Worm (Caenorhabditis elegans) whole organism, L4 larva: ENCODE measurements around the gene ins-9.

Experiments used
- Y5F2A.4 ChIP-seq: fragments of 200-800 bp; sonication (Bioruptor generic); optimal IDR thresholded peaks from 2 replicates; lab custom pipeline; 2018; ENCODE audit warnings: mild to moderate bottlenecking, missing genetic modification characterization, missing compliant biosample characterization
- Y75B8A.6 ChIP-seq: fragments of 200-800 bp; sonication (Bioruptor generic); IDR thresholded peaks from 2 replicates; pipeline ENCODE4 v1.3.6; 2022; ENCODE audit warnings: missing genetic modification reagents, missing genetic modification characterization, missing compliant biosample characterization
- ZK337.2 ChIP-seq: fragments of 200-800 bp; sonication (Bioruptor generic); IDR thresholded peaks from 2 replicates; pipeline ENCODE4 v1.3.6; 2022; ENCODE audit warnings: missing genetic modification reagents, missing genetic modification characterization, missing compliant biosample characterization
- ZK546.5 ChIP-seq, 2 experiments: sonication (generic microtip); optimal IDR thresholded peaks; 2 replicates each; lab custom pipeline; 2017; ENCODE audit warnings: missing biosample characterization in 2 of 2, missing genetic modification characterization in 2 of 2
- aha-1 ChIP-seq: fragments of 150-350 bp; peaks from one replicate; lab custom pipeline; 2014; ENCODE audit warnings: missing biosample characterization, missing genetic modification characterization
- aly-2 ChIP-seq: sonication (generic microtip); optimal IDR thresholded peaks from 2 replicates; lab custom pipeline; 2018; ENCODE audit warnings: missing biosample characterization, missing genetic modification characterization
- ama-1 ChIP-seq: fragments of 150-350 bp; optimal IDR thresholded peaks from 2 replicates; lab custom pipeline; 2014; ENCODE audit warnings: inconsistent platforms, mixed read lengths
- arid-1 ChIP-seq: fragments of 200-800 bp; sonication (Bioruptor generic); conservative IDR thresholded peaks from 2 replicates; pipeline ENCODE4 v1.3.6; 2022; ENCODE audit warnings: missing genetic modification reagents, missing genetic modification characterization, missing compliant biosample characterization
- attf-4 ChIP-seq: sonication (generic microtip); optimal IDR thresholded peaks from 3 replicates; lab custom pipeline; 2017; ENCODE audit warnings: missing biosample characterization, missing genetic modification characterization
- ceh-28 ChIP-seq: fragments of 150-350 bp; optimal IDR thresholded peaks from 2 replicates; lab custom pipeline; 2014; ENCODE audit warnings: missing biosample characterization, missing genetic modification reagents, missing genetic modification characterization
- ceh-62 ChIP-seq: sonication (generic microtip); optimal IDR thresholded peaks from 2 replicates; lab custom pipeline; 2017; ENCODE audit warnings: missing biosample characterization, missing genetic modification characterization
- ceh-82 ChIP-seq: sonication (generic microtip); optimal IDR thresholded peaks from 2 replicates; lab custom pipeline; 2017; ENCODE audit warnings: missing biosample characterization, missing genetic modification characterization
- daf-16 ChIP-seq, 3 experiments: sonication (generic microtip); optimal IDR thresholded peaks; 2 replicates each; lab custom pipeline; 2016 to 2017; ENCODE audit warnings: missing genetic modification characterization in 3 of 3, missing genetic modification reagents in 3 of 3, mild to moderate bottlenecking in 2 of 3, missing compliant biosample characterization in 2 of 3, missing biosample characterization in 1 of 3, moderate library complexity in 1 of 3
- daf-8 ChIP-seq: fragments of 200-800 bp; sonication (Bioruptor generic); IDR thresholded peaks from 2 replicates; pipeline ENCODE4 v1.3.6; 2022; ENCODE audit warnings: missing genetic modification characterization, missing compliant biosample characterization
- dmd-9 ChIP-seq: fragments of 200-800 bp; sonication (Bioruptor generic); IDR thresholded peaks from 2 replicates; pipeline ENCODE4 v1.3.6; 2022; ENCODE audit warnings: missing genetic modification reagents, missing genetic modification characterization, missing compliant biosample characterization
- dpl-1 ChIP-seq: fragments of 150-350 bp; optimal IDR thresholded peaks from 2 replicates; lab custom pipeline; 2014; ENCODE audit warnings: missing biosample characterization, missing genetic modification reagents, missing genetic modification characterization
- duxl-1 ChIP-seq: sonication (generic microtip); optimal IDR thresholded peaks from 2 replicates; lab custom pipeline; 2016; ENCODE audit warnings: mild to moderate bottlenecking, missing genetic modification characterization, moderate library complexity, missing compliant biosample characterization; ENCODE audit not compliant: poor library complexity
- dve-1 ChIP-seq: sonication (generic microtip); optimal IDR thresholded peaks from 2 replicates; lab custom pipeline; 2017; ENCODE audit warnings: antibody characterized with exemption, mild to moderate bottlenecking, missing genetic modification characterization, missing compliant biosample characterization; ENCODE audit not compliant: insufficient read depth
- fkh-10 ChIP-seq: fragments of 150-350 bp; optimal IDR thresholded peaks from 2 replicates; lab custom pipeline; 2014; ENCODE audit warnings: missing biosample characterization, missing genetic modification reagents, missing genetic modification characterization
- fos-1 ChIP-seq: fragments of 150-350 bp; optimal IDR thresholded peaks from 2 replicates; lab custom pipeline; 2014; ENCODE audit warnings: missing biosample characterization, missing genetic modification characterization
- hlh-11 ChIP-seq: fragments of 200-800 bp; sonication (Bioruptor generic); optimal IDR thresholded peaks from 2 replicates; lab custom pipeline; 2018; ENCODE audit warnings: mild to moderate bottlenecking, missing genetic modification characterization, missing compliant biosample characterization
- lin-1 ChIP-seq: fragments of 200-800 bp; sonication (Bioruptor generic); IDR thresholded peaks from 2 replicates; pipeline ENCODE4 v1.3.6; 2022; ENCODE audit warnings: missing genetic modification reagents, missing genetic modification characterization, missing compliant biosample characterization
- lin-15B ChIP-seq: fragments of 150-350 bp; sonication (generic microtip); optimal IDR thresholded peaks from 3 replicates; lab custom pipeline; 2014; ENCODE audit warnings: missing biosample characterization, missing genetic modification characterization
- lin-38 ChIP-seq: fragments of 200-800 bp; sonication (Bioruptor generic); IDR thresholded peaks from 2 replicates; pipeline ENCODE4 v1.3.6; 2022; ENCODE audit warnings: missing genetic modification reagents, missing genetic modification characterization, missing compliant biosample characterization
- lir-3 ChIP-seq: sonication (generic microtip); optimal IDR thresholded peaks from 2 replicates; lab custom pipeline; 2016; ENCODE audit warnings: mild to moderate bottlenecking, missing genetic modification characterization, missing compliant biosample characterization
- lsy-2 ChIP-seq, 2 experiments: fragments of 150-350 bp in 1 of 2; sonication (generic microtip) in 1 of 2; optimal IDR thresholded peaks; 2 replicates each; lab custom pipeline; 2014 to 2017; ENCODE audit warnings: missing biosample characterization in 2 of 2, missing genetic modification characterization in 2 of 2
- madf-9 ChIP-seq: fragments of 200-800 bp; sonication (Bioruptor generic); conservative IDR thresholded peaks from 2 replicates; pipeline ENCODE4 v1.3.6; 2022; ENCODE audit warnings: missing genetic modification reagents, missing genetic modification characterization, missing compliant biosample characterization
- mdl-1 ChIP-seq, 2 experiments: fragments of 150-350 bp in 1 of 2; sonication (generic microtip) in 1 of 2; optimal IDR thresholded peaks; 2 replicates each; lab custom pipeline; 2014 to 2017; ENCODE audit warnings: missing biosample characterization in 2 of 2, missing genetic modification characterization in 2 of 2
- mes-2 ChIP-seq: sonication (generic microtip); optimal IDR thresholded peaks from 2 replicates; lab custom pipeline; 2016; ENCODE audit warnings: missing genotype, mild to moderate bottlenecking, missing genetic modification characterization, missing compliant biosample characterization; ENCODE audit not compliant: poor library complexity, severe bottlenecking
- mxl-2 ChIP-seq: fragments of 200-800 bp; sonication (Bioruptor generic); conservative IDR thresholded peaks from 2 replicates; pipeline ENCODE4 v1.3.6; 2022; ENCODE audit warnings: missing genetic modification reagents, missing genetic modification characterization, missing compliant biosample characterization
- mxl-3 ChIP-seq: fragments of 200-800 bp; sonication (Bioruptor generic); optimal IDR thresholded peaks from 2 replicates; lab custom pipeline; 2018; ENCODE audit warnings: mild to moderate bottlenecking, missing genetic modification characterization, missing compliant biosample characterization
- nhr-10 ChIP-seq: fragments of 150-350 bp; optimal IDR thresholded peaks from 2 replicates; lab custom pipeline; 2014; ENCODE audit warnings: missing biosample characterization, missing genetic modification characterization
- nhr-102 ChIP-seq: sonication (generic microtip); optimal IDR thresholded peaks from 2 replicates; lab custom pipeline; 2016; ENCODE audit warnings: mild to moderate bottlenecking, missing genetic modification characterization, moderate library complexity, missing compliant biosample characterization
- nhr-237 ChIP-seq: sonication (generic microtip); optimal IDR thresholded peaks from 2 replicates; lab custom pipeline; 2017; ENCODE audit warnings: missing biosample characterization, missing genetic modification characterization
- nhr-25 ChIP-seq: sonication (generic microtip); optimal IDR thresholded peaks from 2 replicates; lab custom pipeline; 2017; ENCODE audit warnings: missing genetic modification characterization, mild to moderate bottlenecking, missing compliant biosample characterization, antibody characterized with exemption, moderate library complexity, borderline replicate concordance; ENCODE audit not compliant: insufficient read depth
- nhr-28 ChIP-seq: fragments of 150-350 bp; optimal IDR thresholded peaks from 2 replicates; lab custom pipeline; 2014; ENCODE audit warnings: missing biosample characterization, missing genetic modification characterization
- nhr-48 ChIP-seq: sonication (generic microtip); optimal IDR thresholded peaks from 2 replicates; lab custom pipeline; 2016; ENCODE audit warnings: mild to moderate bottlenecking, missing genetic modification characterization, missing compliant biosample characterization
- nhr-6 ChIP-seq: fragments of 150-350 bp; optimal IDR thresholded peaks from 2 replicates; lab custom pipeline; 2014; ENCODE audit warnings: missing biosample characterization, missing genetic modification characterization
- nhr-77 ChIP-seq: fragments of 150-350 bp; optimal IDR thresholded peaks from 2 replicates; lab custom pipeline; 2014; ENCODE audit warnings: missing biosample characterization, missing genetic modification characterization
- php-3 ChIP-seq: fragments of 200-800 bp; sonication (Bioruptor generic); IDR thresholded peaks from 2 replicates; pipeline ENCODE4 v1.3.6; 2022; ENCODE audit warnings: missing genetic modification reagents, missing genetic modification characterization, missing compliant biosample characterization
- rbr-2 ChIP-seq: sonication (generic microtip); optimal IDR thresholded peaks from 2 replicates; lab custom pipeline; 2016; ENCODE audit warnings: missing genotype, missing genetic modification characterization, missing compliant biosample characterization
- spr-1 ChIP-seq: sonication (generic microtip); optimal IDR thresholded peaks from 2 replicates; lab custom pipeline; 2016; ENCODE audit warnings: mild to moderate bottlenecking, missing genetic modification characterization, missing compliant biosample characterization
- spr-3 ChIP-seq: fragments of 200-800 bp; sonication (Bioruptor generic); optimal IDR thresholded peaks from 2 replicates; lab custom pipeline; 2018; ENCODE audit warnings: mild to moderate bottlenecking, missing genetic modification characterization, missing compliant biosample characterization
- tra-1 ChIP-seq: fragments of 200-800 bp; sonication (Bioruptor generic); IDR thresholded peaks from 2 replicates; pipeline ENCODE4 v1.3.6; 2022; ENCODE audit warnings: missing genetic modification reagents, missing genetic modification characterization, missing compliant biosample characterization
- unc-130 ChIP-seq: sonication (generic microtip); optimal IDR thresholded peaks from 2 replicates; lab custom pipeline; 2016; ENCODE audit warnings: missing genetic modification reagents, missing genetic modification characterization, missing compliant biosample characterization
- unc-39 ChIP-seq: sonication (generic microtip); optimal IDR thresholded peaks from 2 replicates; lab custom pipeline; 2017; ENCODE audit warnings: missing biosample characterization, missing genetic modification characterization
- unc-62 ChIP-seq, 3 experiments: fragments of 150-350 bp in 1 of 3; sonication (generic microtip); optimal IDR thresholded peaks in 2 of 3; peaks in 1 of 3; 1 replicate in 1 of 3; 2 replicates in 2 of 3; lab custom pipeline; 2014 to 2017; ENCODE audit warnings: missing biosample characterization in 3 of 3, missing genetic modification characterization in 3 of 3, missing genetic modification reagents in 3 of 3, missing genotype in 1 of 3
- zfp-3 ChIP-seq: fragments of 200-800 bp; sonication (Bioruptor generic); conservative IDR thresholded peaks from 2 replicates; pipeline ENCODE4 v1.3.6; 2022; ENCODE audit warnings: missing genetic modification reagents, missing genetic modification characterization, missing compliant biosample characterization
- zip-11 ChIP-seq: fragments of 200-800 bp; sonication (Bioruptor generic); IDR thresholded peaks from 2 replicates; pipeline ENCODE4 v1.3.6; 2022; ENCODE audit warnings: missing genetic modification characterization, missing compliant biosample characterization
- zip-2 ChIP-seq: fragments of 150-350 bp; optimal IDR thresholded peaks from 2 replicates; lab custom pipeline; 2014; ENCODE audit warnings: missing biosample characterization, missing genetic modification characterization
- ztf-11 ChIP-seq: fragments of 150-350 bp; optimal IDR thresholded peaks from 2 replicates; lab custom pipeline; 2014; ENCODE audit warnings: missing biosample characterization, missing genetic modification characterization

Gene ins-9

ce11 chrX:8824437-8824836, 42.0 kb downstream of the ins-9 start, which contains the start of gene ifd-1:
Gene ifd-1, minus strand, starts transcription at chrX:8824448.
- TF ChIP-seq nhr-77, result peak; percentile 40
- TF ChIP-seq spr-1 (tag; lab: Kevin White, UChicago), result no peak
- peak; percentile 10 for TF ChIP-seq nhr-48 (tag; lab: Kevin White, UChicago)
- TF ChIP-seq nhr-10 (tag; lab: Kevin White, UChicago), result no peak
- no peak for TF ChIP-seq ZK337.2 (GFP tag; lab: Robert Waterston, UW)
- TF ChIP-seq attf-4, result no peak
- TF ChIP-seq Y5F2A.4, result no peak
- TF ChIP-seq nhr-6 (tag; lab: Kevin White, UChicago), result no peak
- TF ChIP-seq tra-1 (GFP tag; lab: Robert Waterston, UW), result 0 out of 2 replicates have a peak, but pooled peaks have one; percentile 38
- TF ChIP-seq daf-16 (GFP tag; optimal IDR thresholded peaks at IDR 0.05; lab: Kevin White, UChicago), result no peak
- peak; percentile 78 for TF ChIP-seq daf-16 (tag; optimal IDR thresholded peaks at IDR 0.05; lab: Kevin White, UChicago)
- no peak for TF ChIP-seq zip-11 (GFP tag; lab: Robert Waterston, UW)
- no peak for TF ChIP-seq madf-9
- peak; percentile 43 for TF ChIP-seq aha-1 (tag; lab: Kevin White, UChicago)
- peak; percentile 16 for TF ChIP-seq mxl-3 (GFP tag; lab: Kevin White, UChicago)
- TF ChIP-seq mes-2 (tag; lab: Kevin White, UChicago), result no peak
- TF ChIP-seq daf-8 (GFP tag; lab: Robert Waterston, UW), result no peak
- TF ChIP-seq unc-130, result no peak
- no peak for TF ChIP-seq ama-1 (lab: Kevin White, UChicago)
- no peak for TF ChIP-seq Y75B8A.6 (GFP tag; lab: Robert Waterston, UW)
- no peak for TF ChIP-seq ceh-62 (tag; lab: Kevin White, UChicago)
- TF ChIP-seq fkh-10, result no peak
- TF ChIP-seq mxl-2 (GFP tag; lab: Robert Waterston, UW), result no peak
- no peak for TF ChIP-seq ceh-28 (tag; lab: Kevin White, UChicago)
- peak; percentile 82 for TF ChIP-seq dve-1 (tag; lab: Kevin White, UChicago)
- no peak for TF ChIP-seq arid-1 (GFP tag; lab: Robert Waterston, UW)
- TF ChIP-seq hlh-11 (tag; lab: Kevin White, UChicago), result peak; percentile 73
- no peak for TF ChIP-seq duxl-1
- no peak for TF ChIP-seq unc-39 (tag; lab: Kevin White, UChicago)
- no peak for TF ChIP-seq lin-15B
- no peak for TF ChIP-seq dpl-1 (GFP tag; lab: Kevin White, UChicago)
- no peak for TF ChIP-seq nhr-25
- TF ChIP-seq aly-2 (tag; lab: Kevin White, UChicago), result no peak
- TF ChIP-seq rbr-2 (tag; lab: Kevin White, UChicago), result no peak
- TF ChIP-seq lin-1 (GFP tag; lab: Robert Waterston, UW), result no peak
- TF ChIP-seq php-3 (GFP tag; lab: Robert Waterston, UW), result peak; percentile 66; the same call in 1 of the 2 replicates
- no peak for TF ChIP-seq spr-3
- TF ChIP-seq nhr-102 (tag; lab: Kevin White, UChicago), result no peak
- TF ChIP-seq lsy-2 (tag; optimal IDR thresholded peaks at IDR 0.05; lab: Kevin White, UChicago), result peak in 1 of 2 experiments; percentile 11
- TF ChIP-seq nhr-237 (tag; lab: Kevin White, UChicago), result no peak
- no peak for TF ChIP-seq zfp-3 (GFP tag; lab: Robert Waterston, UW)
- no peak for TF ChIP-seq ceh-82 (tag; lab: Kevin White, UChicago)
- TF ChIP-seq zip-2 (tag; lab: Kevin White, UChicago), result no peak
- no peak for TF ChIP-seq lir-3
- TF ChIP-seq nhr-28 (tag; lab: Kevin White, UChicago), result peak; percentile 81
- no peak for TF ChIP-seq fos-1
- TF ChIP-seq dmd-9 (GFP tag; lab: Robert Waterston, UW), result no peak
- no peak for TF ChIP-seq lin-38 (GFP tag; lab: Robert Waterston, UW)
- TF ChIP-seq unc-62 (GFP tag; optimal IDR thresholded peaks at IDR 0.05 in 1 of 2; lab: Kevin White, UChicago), result no peak
- no peak for TF ChIP-seq unc-62 (tag; optimal IDR thresholded peaks at IDR 0.05; lab: Kevin White, UChicago)
- TF ChIP-seq ZK546.5 (tag; optimal IDR thresholded peaks at IDR 0.05; lab: Kevin White, UChicago), result no peak
- TF ChIP-seq mdl-1 (tag; optimal IDR thresholded peaks at IDR 0.05; lab: Kevin White, UChicago), result no peak
- TF ChIP-seq ztf-11, result no peak
